Fruit fly (Drosophila melanogaster) whole organism, embryonic: ENCODE results near the gene Cep164.

Experiments used
- Blimp-1 ChIP-seq: fragments of 200-800 bp; sonication (Bioruptor generic); optimal IDR thresholded peaks from 3 replicates; lab custom pipeline; 2018; ENCODE audit warnings: missing biosample characterization, missing genetic modification characterization, mild to moderate bottlenecking, moderate library complexity, missing genetic modification reagents
- CG10147 ChIP-seq: fragments of 200-800 bp; sonication (Bioruptor generic); optimal IDR thresholded peaks from 2 replicates; lab custom pipeline; 2019; ENCODE audit warnings: missing biosample characterization, mild to moderate bottlenecking, missing genetic modification characterization, moderate library complexity
- CG10462 ChIP-seq: fragments of 200-800 bp; sonication (Bioruptor generic); optimal IDR thresholded peaks from 2 replicates; lab custom pipeline; 2016; ENCODE audit warnings: missing biosample characterization, missing genetic modification characterization
- CG12236 ChIP-seq: fragments of 200-800 bp; sonication (Bioruptor generic); optimal IDR thresholded peaks from 2 replicates; lab custom pipeline; 2016; ENCODE audit warnings: missing biosample characterization, missing genetic modification characterization
- CG13424 ChIP-seq: fragments of 200-800 bp; sonication (Bioruptor generic); optimal IDR thresholded peaks from 2 replicates; lab custom pipeline; 2019; ENCODE audit warnings: missing biosample characterization, mild to moderate bottlenecking, missing genetic modification characterization, moderate library complexity
- CG1647 ChIP-seq: fragments of 200-800 bp; sonication (Bioruptor generic); optimal IDR thresholded peaks from 3 replicates; lab custom pipeline; 2016; ENCODE audit warnings: missing biosample characterization, missing genetic modification characterization
- fd96Cb ChIP-seq: fragments of 200-800 bp; sonication (Bioruptor generic); optimal IDR thresholded peaks from 2 replicates; lab custom pipeline; 2018; ENCODE audit warnings: missing biosample characterization, mild to moderate bottlenecking, missing genetic modification characterization, moderate library complexity
- onecut ChIP-seq: fragments of 200-800 bp; sonication (Bioruptor generic); IDR thresholded peaks from 2 replicates; pipeline ENCODE4 v1.3.6; 2022; ENCODE audit warnings: missing biosample characterization, missing genetic modification characterization
- pum ChIP-seq: fragments of 200-800 bp; sonication (Bioruptor generic); optimal IDR thresholded peaks from 2 replicates; lab custom pipeline; 2016; ENCODE audit warnings: missing biosample characterization, missing genetic modification characterization
- vvl ChIP-seq: fragments of 200-800 bp; sonication (Bioruptor generic); IDR thresholded peaks from 2 replicates; pipeline ENCODE4 v1.3.6; 2022; ENCODE audit warnings: missing biosample characterization, missing genetic modification characterization
- zfh1 ChIP-seq: fragments of 200-800 bp; sonication (Bioruptor generic); IDR thresholded peaks from 3 replicates; pipeline ENCODE4 v1.3.6; 2022; ENCODE audit warnings: missing biosample characterization, missing genetic modification characterization

- no peak for TF ChIP-seq vvl
- no peak for TF ChIP-seq onecut (GFP tag; lab: Robert Waterston, UW)
- no peak for TF ChIP-seq zfh1 (GFP tag; lab: Robert Waterston, UW)
- no peak for TF ChIP-seq CG10147 (GFP tag; lab: Kevin White, UChicago)
- no peak for TF ChIP-seq CG1647 (GFP tag; lab: Kevin White, UChicago)
- TF ChIP-seq CG10462 = no peak
- no peak for TF ChIP-seq CG13424
- no peak for TF ChIP-seq CG12236 (GFP tag; lab: Kevin White, UChicago)
- no peak for TF ChIP-seq pum (GFP tag; lab: Kevin White, UChicago)
- TF ChIP-seq Blimp-1 (GFP tag; lab: Kevin White, UChicago) = no peak
- TF ChIP-seq fd96Cb = no peak
Measured at dm6 chrX:15941527-15941926, 41.2 kb downstream of the Cep164 start.
